Worm (Caenorhabditis elegans) whole organism, late embryonic: ENCODE measurements around the gene grl-12.

Experiments
- C08G9.2 ChIP-seq: sonication (generic microtip); optimal IDR thresholded peaks from 2 replicates; lab custom pipeline; 2016; ENCODE audit warnings: mild to moderate bottlenecking, missing genetic modification characterization, moderate library complexity, missing compliant biosample characterization
- C38D4.7 ChIP-seq: fragments of 200-800 bp; sonication (Bioruptor generic); optimal IDR thresholded peaks from 2 replicates; lab custom pipeline; 2018; ENCODE audit warnings: mild to moderate bottlenecking, missing genetic modification characterization, moderate library complexity, missing compliant biosample characterization
- F13H6.1 ChIP-seq: sonication (generic microtip); optimal IDR thresholded peaks from 2 replicates; lab custom pipeline; 2016; ENCODE audit warnings: missing genetic modification characterization, missing compliant biosample characterization
- K02D7.2 ChIP-seq: sonication (generic microtip); optimal IDR thresholded peaks from 2 replicates; lab custom pipeline; 2017; ENCODE audit warnings: mild to moderate bottlenecking, missing genetic modification characterization, missing compliant biosample characterization
- Y22D7AL.16 ChIP-seq: sonication (generic microtip); optimal IDR thresholded peaks from 2 replicates; lab custom pipeline; 2016; ENCODE audit warnings: missing genetic modification characterization, missing compliant biosample characterization
- ahr-1 ChIP-seq: sonication (generic microtip); optimal IDR thresholded peaks from 2 replicates; lab custom pipeline; 2016; ENCODE audit warnings: missing genetic modification characterization, missing compliant biosample characterization
- ceh-14 ChIP-seq: sonication (generic microtip); optimal IDR thresholded peaks from 2 replicates; lab custom pipeline; 2016; ENCODE audit warnings: missing genotype, missing genetic modification characterization, missing compliant biosample characterization
- ceh-2 ChIP-seq: sonication (generic microtip); optimal IDR thresholded peaks from 2 replicates; lab custom pipeline; 2016; ENCODE audit warnings: missing genotype, missing genetic modification characterization, missing compliant biosample characterization
- ceh-24 ChIP-seq: sonication (generic microtip); optimal IDR thresholded peaks from 2 replicates; lab custom pipeline; 2016; ENCODE audit warnings: mild to moderate bottlenecking, missing genetic modification characterization, missing compliant biosample characterization
- ceh-30 ChIP-seq: fragments of 150-350 bp; optimal IDR thresholded peaks from 2 replicates; lab custom pipeline; 2014; ENCODE audit warnings: missing biosample characterization, missing genetic modification characterization
- ceh-45 ChIP-seq: fragments of 200-800 bp; sonication (Bioruptor generic); IDR thresholded peaks from 2 replicates; pipeline ENCODE4 v1.3.6; 2022; ENCODE audit warnings: missing genetic modification reagents, missing genetic modification characterization, missing compliant biosample characterization
- ceh-6 ChIP-seq: fragments of 200-800 bp; sonication (Bioruptor generic); optimal IDR thresholded peaks from 2 replicates; lab custom pipeline; 2018; ENCODE audit warnings: mild to moderate bottlenecking, missing genetic modification characterization, missing compliant biosample characterization
- ceh-9 ChIP-seq: sonication (generic microtip); optimal IDR thresholded peaks from 2 replicates; lab custom pipeline; 2016; ENCODE audit warnings: mild to moderate bottlenecking, missing genetic modification characterization, inconsistent platforms, missing compliant biosample characterization
- che-1 ChIP-seq: sonication (generic microtip); optimal IDR thresholded peaks from 2 replicates; lab custom pipeline; 2016; ENCODE audit warnings: mild to moderate bottlenecking, missing genetic modification characterization, missing compliant biosample characterization
- dve-1 ChIP-seq: sonication (generic microtip); optimal IDR thresholded peaks from 2 replicates; lab custom pipeline; 2017; ENCODE audit warnings: antibody characterized with exemption, mild to moderate bottlenecking, missing genetic modification characterization, missing compliant biosample characterization
- elt-2 ChIP-seq: sonication (generic microtip); optimal IDR thresholded peaks from 2 replicates; lab custom pipeline; 2016; ENCODE audit warnings: missing genetic modification reagents, missing genetic modification characterization, missing compliant biosample characterization
- elt-4 ChIP-seq: sonication (generic microtip); optimal IDR thresholded peaks from 2 replicates; lab custom pipeline; 2016; ENCODE audit warnings: missing genetic modification characterization, missing compliant biosample characterization
- eyg-1 ChIP-seq: sonication (generic microtip); optimal IDR thresholded peaks from 2 replicates; lab custom pipeline; 2016; ENCODE audit warnings: missing genotype, missing genetic modification characterization, missing compliant biosample characterization
- fkh-6 ChIP-seq: sonication (generic microtip); optimal IDR thresholded peaks from 2 replicates; lab custom pipeline; 2016; ENCODE audit warnings: missing genetic modification characterization, missing compliant biosample characterization
- hlh-30 ChIP-seq: sonication (generic microtip); optimal IDR thresholded peaks from 2 replicates; lab custom pipeline; 2017; ENCODE audit warnings: antibody characterized with exemption, missing genetic modification characterization, missing compliant biosample characterization; ENCODE audit not compliant: insufficient read depth
- hlh-6 ChIP-seq: sonication (generic microtip); optimal IDR thresholded peaks from 2 replicates; lab custom pipeline; 2016; ENCODE audit warnings: missing genotype, missing genetic modification characterization, missing compliant biosample characterization
- hlh-8 ChIP-seq: sonication (generic microtip); optimal IDR thresholded peaks from 2 replicates; lab custom pipeline; 2016; ENCODE audit warnings: missing genotype, missing genetic modification characterization, missing compliant biosample characterization
- lin-11 ChIP-seq: fragments of 200-800 bp; sonication (Bioruptor generic); optimal IDR thresholded peaks from 2 replicates; lab custom pipeline; 2018; ENCODE audit warnings: mild to moderate bottlenecking, missing genetic modification characterization, missing compliant biosample characterization
- nhr-11 ChIP-seq: fragments of 150-350 bp; optimal IDR thresholded peaks from 2 replicates; lab custom pipeline; 2014; ENCODE audit warnings: missing biosample characterization, missing genetic modification characterization
- npax-4 ChIP-seq: sonication (generic microtip); optimal IDR thresholded peaks from 2 replicates; lab custom pipeline; 2016; ENCODE audit warnings: missing genetic modification characterization, missing compliant biosample characterization
- odd-2 ChIP-seq: sonication (generic microtip); optimal IDR thresholded peaks from 2 replicates; lab custom pipeline; 2017; ENCODE audit warnings: antibody characterized with exemption, mild to moderate bottlenecking, missing genetic modification characterization, missing compliant biosample characterization
- pha-4 ChIP-seq: fragments of 150-350 bp; optimal IDR thresholded peaks from 2 replicates; lab custom pipeline; 2018; ENCODE audit warnings: missing biosample characterization, missing genetic modification reagents, missing genetic modification characterization
- pros-1 ChIP-seq: fragments of 150-350 bp; optimal IDR thresholded peaks from 2 replicates; lab custom pipeline; 2014; ENCODE audit warnings: missing biosample characterization, missing genetic modification reagents, missing genetic modification characterization
- sox-2 ChIP-seq: fragments of 200-800 bp; sonication (Bioruptor generic); IDR thresholded peaks from 2 replicates; pipeline ENCODE4 v1.3.6; 2022; ENCODE audit warnings: missing genetic modification reagents, missing genetic modification characterization, missing compliant biosample characterization
- ttx-3 ChIP-seq: sonication (generic microtip); optimal IDR thresholded peaks from 2 replicates; lab custom pipeline; 2016; ENCODE audit warnings: missing genetic modification reagents, missing genetic modification characterization, missing compliant biosample characterization
- unc-42 ChIP-seq: sonication (generic microtip); optimal IDR thresholded peaks from 2 replicates; lab custom pipeline; 2016; ENCODE audit warnings: missing genotype, missing genetic modification characterization, missing compliant biosample characterization
- unc-55 ChIP-seq: sonication (generic microtip); optimal IDR thresholded peaks from 2 replicates; lab custom pipeline; 2017; ENCODE audit warnings: missing biosample characterization, missing genetic modification reagents, missing genetic modification characterization
- ztf-16 ChIP-seq: sonication (generic microtip); optimal IDR thresholded peaks from 2 replicates; lab custom pipeline; 2017; ENCODE audit warnings: missing genetic modification characterization, missing compliant biosample characterization

Gene grl-12

ce11 chrV:8673498-8673897 lies 36.7 kb upstream of the grl-12 start, which contains the start of gene ZC190.5:
ZC190.5 (minus strand) TSS chrV:8673598.
- TF ChIP-seq nhr-11 (tag; lab: Kevin White, UChicago) = no peak
- TF ChIP-seq ceh-9 (tag; lab: Kevin White, UChicago) = no peak
- no peak for TF ChIP-seq elt-2 (tag; lab: Kevin White, UChicago)
- TF ChIP-seq ztf-16 (tag; lab: Kevin White, UChicago) = no peak
- TF ChIP-seq hlh-6 (tag; lab: Kevin White, UChicago) = no peak
- no peak for TF ChIP-seq dve-1 (tag; lab: Kevin White, UChicago)
- TF ChIP-seq ceh-30 (tag; lab: Kevin White, UChicago) = no peak
- no peak for TF ChIP-seq eyg-1 (tag; lab: Kevin White, UChicago)
- no peak for TF ChIP-seq che-1 (tag; lab: Kevin White, UChicago)
- TF ChIP-seq sox-2 (GFP tag; lab: Robert Waterston, UW) = no peak
- no peak for TF ChIP-seq ceh-45 (GFP tag; lab: Robert Waterston, UW)
- TF ChIP-seq elt-4 (tag; lab: Kevin White, UChicago) = no peak
- no peak for TF ChIP-seq K02D7.2 (tag; lab: Kevin White, UChicago)
- TF ChIP-seq ceh-14 = no peak
- TF ChIP-seq ahr-1 = no peak
- TF ChIP-seq pha-4 (tag; lab: Kevin White, UChicago) = no peak
- no peak for TF ChIP-seq fkh-6
- no peak for TF ChIP-seq pros-1 (tag; lab: Kevin White, UChicago)
- no peak for TF ChIP-seq lin-11 (tag; lab: Kevin White, UChicago)

ce11 chrV:8671568-8672123 lies 34.8 kb upstream of the grl-12 start:
- TF ChIP-seq ceh-6 (GFP tag; lab: Kevin White, UChicago) = no peak
- TF ChIP-seq, all 69 proteins: peak for 0

ce11 chrV:8670759-8671158 lies 34.0 kb upstream of the grl-12 start:
- TF ChIP-seq ceh-2 (tag; lab: Kevin White, UChicago) = no peak
- no peak for TF ChIP-seq C38D4.7 (GFP tag; lab: Kevin White, UChicago)
- no peak for TF ChIP-seq ttx-3 (tag; lab: Kevin White, UChicago)
- TF ChIP-seq Y22D7AL.16 (tag; lab: Kevin White, UChicago) = no peak
- TF ChIP-seq pros-1 (tag; lab: Kevin White, UChicago) = no peak

DNA sequence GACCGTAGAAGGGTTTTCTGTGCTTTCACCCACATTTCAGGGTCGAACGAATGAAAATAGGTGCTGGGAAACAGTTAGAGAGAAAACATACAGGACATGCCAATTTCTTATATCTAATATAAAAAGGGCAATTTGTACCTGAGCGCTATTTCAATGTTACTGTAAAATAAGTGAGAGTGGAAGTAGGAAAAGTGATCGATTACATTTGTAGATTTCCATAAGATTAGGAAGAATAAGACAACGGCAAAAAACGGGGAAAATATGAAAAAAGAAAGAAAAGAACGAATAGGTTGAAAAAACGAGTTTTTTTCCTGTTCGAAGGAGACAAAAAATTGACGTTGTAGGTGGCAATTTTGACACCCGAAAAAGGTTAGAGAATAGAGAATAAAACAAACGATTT lies 31.4 kb upstream of the grl-12 start:
- TF ChIP-seq unc-42 (tag; lab: Kevin White, UChicago) = no peak
- TF ChIP-seq ceh-45 (GFP tag; lab: Robert Waterston, UW) = no peak
- no peak for TF ChIP-seq C08G9.2 (tag; lab: Kevin White, UChicago)
- no peak for TF ChIP-seq hlh-30
- no peak for TF ChIP-seq npax-4
- TF ChIP-seq elt-2 (tag; lab: Kevin White, UChicago) = no peak
- no peak for TF ChIP-seq eyg-1 (tag; lab: Kevin White, UChicago)
- TF ChIP-seq ceh-30 (tag; lab: Kevin White, UChicago) = no peak
- TF ChIP-seq ceh-24 = no peak
- no peak for TF ChIP-seq odd-2 (tag; lab: Kevin White, UChicago)
- no peak for TF ChIP-seq ceh-9 (tag; lab: Kevin White, UChicago)
- TF ChIP-seq sox-2 (GFP tag; lab: Robert Waterston, UW) = no peak
- no peak for TF ChIP-seq hlh-8 (tag; lab: Kevin White, UChicago)
- TF ChIP-seq F13H6.1 (tag; lab: Kevin White, UChicago) = no peak
- TF ChIP-seq unc-55 = no peak
- TF ChIP-seq ceh-6 (GFP tag; lab: Kevin White, UChicago) = no peak
